Fruit fly (Drosophila melanogaster): ENCODE data around the gene CtsL3.
A peak's percentile ranks its signal among the peaks of the same experiment; 100 is the strongest.

The CtsL3 gene

DNA sequence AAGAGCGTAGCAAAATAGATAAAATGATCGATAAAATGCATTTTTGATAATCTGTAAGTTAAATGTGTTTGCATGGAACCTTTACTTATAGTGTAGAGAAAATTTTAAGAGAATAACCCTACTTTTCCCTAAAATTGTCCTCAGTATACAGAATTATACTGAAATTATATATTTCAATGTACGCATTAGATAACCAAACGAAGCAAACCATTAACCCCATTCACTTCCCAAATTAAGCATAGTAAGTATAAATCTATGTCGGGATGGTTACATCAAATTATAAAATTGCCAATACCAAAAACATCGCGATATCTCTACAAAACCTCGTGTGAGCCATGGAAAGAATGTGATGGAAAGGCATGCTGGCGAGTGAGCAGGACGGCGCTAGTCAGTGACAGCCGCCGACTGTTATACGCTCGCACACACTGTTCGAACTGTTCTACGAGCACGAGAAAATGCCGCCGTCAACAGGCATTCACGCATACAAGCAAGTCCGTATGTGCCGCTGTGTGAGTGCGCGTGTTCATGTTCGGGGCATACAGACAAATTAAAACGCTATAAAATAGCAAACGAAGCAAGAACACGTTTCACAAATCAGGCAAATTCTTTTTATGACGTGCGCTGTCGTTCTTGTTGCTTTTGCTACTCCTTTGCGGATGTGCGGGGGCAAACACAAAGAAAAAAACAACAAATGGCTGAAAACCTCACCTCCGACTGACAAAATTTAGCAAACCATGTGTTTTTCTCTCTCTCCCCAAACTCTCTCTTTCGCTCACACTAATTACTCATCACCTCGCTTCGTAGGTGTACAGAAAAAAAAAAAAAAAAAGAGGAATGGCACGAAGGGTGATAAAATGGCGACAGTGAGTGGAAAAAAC, 19.7 kb downstream of the CtsL3 start (continued):
- TF ChIP-seq CG10462 (GFP tag; optimal IDR thresholded peaks at IDR 0.05) (no peak), nom (GFP tag; optimal IDR thresholded peaks at IDR 0.05) (peak; percentile 42), bigmax (GFP tag; optimal IDR thresholded peaks at IDR 0.05) (peak; percentile 74), gro (GFP tag; optimal IDR thresholded peaks at IDR 0.05) (peak; percentile 73), tgo (GFP tag; IDR thresholded peaks at IDR 0.05) (no peak), HHEX (GFP tag; optimal IDR thresholded peaks at IDR 0.05) (no peak), Fer3 (tag; optimal IDR thresholded peaks at IDR 0.05) (peak; percentile 18), CG6683 (GFP tag; optimal IDR thresholded peaks at IDR 0.05) (peak; percentile 19), Ets97D (GFP tag; optimal IDR thresholded peaks at IDR 0.05) (no peak), rib (GFP tag; IDR thresholded peaks at IDR 0.05) (peak; percentile 64), CG7271 (tag; optimal IDR thresholded peaks at IDR 0.05) (no peak), Gsc (GFP tag; IDR thresholded peaks at IDR 0.05) (no peak), CG30403 (GFP tag; optimal IDR thresholded peaks at IDR 0.05) (no peak), CG12769 (tag; optimal IDR thresholded peaks at IDR 0.05) (peak; percentile 55), amos (GFP tag; IDR thresholded peaks at IDR 0.05; ENCODE audit: partially characterized antibody) (peak; percentile 26; the same call in 1 of the 2 replicates), HmgD (GFP tag; optimal IDR thresholded peaks at IDR 0.05) (peak; percentile 55), cad (GFP tag; optimal IDR thresholded peaks at IDR 0.05) (peak; percentile 7), row (GFP tag; IDR thresholded peaks at IDR 0.05) (peak; percentile 32; the same call in 1 of the 3 replicates), ken (GFP tag; IDR thresholded peaks at IDR 0.05) (peak; percentile 38; the same call in 1 of the 3 replicates), Trl (optimal IDR thresholded peaks at IDR 0.05) (peak; percentile 63 to 80), Trl (GFP tag; optimal IDR thresholded peaks at IDR 0.05) (no peak), CHES-1-like (GFP tag; optimal IDR thresholded peaks at IDR 0.05) (peak; percentile 9), CG2678 (tag; optimal IDR thresholded peaks at IDR 0.05) (peak; percentile 3), pb (GFP tag; optimal IDR thresholded peaks at IDR 0.05) (no peak), CG1832 (GFP tag; optimal IDR thresholded peaks at IDR 0.05) (peak; percentile 74), hbn (GFP tag; IDR thresholded peaks at IDR 0.05; ENCODE audit: partially characterized antibody) (peak; percentile 19; the same call in 1 of the 2 replicates), Six4 (GFP tag; optimal IDR thresholded peaks at IDR 0.05) (no peak), pzg (GFP tag; optimal IDR thresholded peaks at IDR 0.05) (peak; percentile 22), CG12659 (GFP tag; optimal IDR thresholded peaks at IDR 0.05) (no peak), Max (GFP tag; optimal IDR thresholded peaks at IDR 0.05) (peak; percentile 80), Dbx (GFP tag; IDR thresholded peaks at IDR 0.05) (0 out of 3 replicates have a peak, but pooled peaks have one; percentile 40), Stat92E (GFP tag; optimal IDR thresholded peaks at IDR 0.05) (peak in 1 of 3 experiments; percentile 3), CG13894 (tag; optimal IDR thresholded peaks at IDR 0.05) (peak; percentile 83), Abd-B (GFP tag; optimal IDR thresholded peaks at IDR 0.05) (no peak), lab (GFP tag; optimal IDR thresholded peaks at IDR 0.05) (peak; percentile 31), Fer1 (GFP tag; optimal IDR thresholded peaks at IDR 0.05) (peak; percentile 41), scrt (GFP tag; optimal IDR thresholded peaks at IDR 0.05) (peak; percentile 85), CG34224 (GFP tag; IDR thresholded peaks at IDR 0.05; ENCODE audit: partially characterized antibody) (peak; percentile 49; the same call in 2 of the 3 replicates), Mad (GFP tag; optimal IDR thresholded peaks at IDR 0.05) (no peak), gcm (GFP tag; optimal IDR thresholded peaks at IDR 0.05) (no peak), Adf1 (GFP tag; IDR thresholded peaks at IDR 0.05) (peak; percentile 43; the same call in 1 of the 2 replicates), slbo (GFP tag; IDR thresholded peaks at IDR 0.05) (peak; percentile 26; the same call in 1 of the 2 replicates), CG11093 (GFP tag; IDR thresholded peaks at IDR 0.05) (no peak), CG7556 (GFP tag; optimal IDR thresholded peaks at IDR 0.05) (no peak), CG7987 (GFP tag; optimal IDR thresholded peaks at IDR 0.05) (peak; percentile 17), CG4360 (GFP tag; IDR thresholded peaks at IDR 0.05) (no peak), CG12104 (GFP tag; optimal IDR thresholded peaks at IDR 0.05) (no peak), Med (GFP tag) (peak; percentile 80)

Data from whole organism, embryonic.